Worm (Caenorhabditis elegans): ENCODE measurements around the gene fbxb-83.

Gene fbxb-83

ce11 chrIII:145078-145477, at the start of gene fbxb-83, which contains the start of gene T17A3.12:
fbxb-83 (minus strand) TSS chrIII:145211.
T17A3.12 (minus strand) TSS chrIII:145178.
- TF ChIP-seq unc-55 (GFP tag; optimal IDR thresholded peaks at IDR 0.05) = no peak
- TF ChIP-seq pros-1 (tag; optimal IDR thresholded peaks at IDR 0.05) = no peak
- TF ChIP-seq lin-11 (tag; optimal IDR thresholded peaks at IDR 0.05) = no peak
- TF ChIP-seq K02D7.2 (tag; optimal IDR thresholded peaks at IDR 0.05) = no peak
- no peak for TF ChIP-seq unc-86 (tag; optimal IDR thresholded peaks at IDR 0.05)
- TF ChIP-seq hlh-15 (tag; optimal IDR thresholded peaks at IDR 0.05) = no peak
- no peak for TF ChIP-seq C08G9.2 (tag; optimal IDR thresholded peaks at IDR 0.05)
- TF ChIP-seq mec-3 (tag; optimal IDR thresholded peaks at IDR 0.05; ENCODE audit: borderline replicate concordance) = no peak
- no peak for TF ChIP-seq syd-9 (tag; optimal IDR thresholded peaks at IDR 0.05)
- no peak for TF ChIP-seq sox-4 (tag; optimal IDR thresholded peaks at IDR 0.05)
- TF ChIP-seq ttx-3 (tag; optimal IDR thresholded peaks at IDR 0.05) = no peak
- no peak for TF ChIP-seq T23F11.4 (GFP tag; optimal IDR thresholded peaks at IDR 0.05)

ce11 chrIII:194160-194559, 49.1 kb upstream of the fbxb-83 start, which contains the start of gene F40G9.17:
F40G9.17 (plus strand) TSS chrIII:194460.
- TF ChIP-seq ceh-9 (tag; optimal IDR thresholded peaks at IDR 0.05) (no peak), fax-1 (tag; optimal IDR thresholded peaks at IDR 0.05) (no peak), Y22D7AL.16 (tag; optimal IDR thresholded peaks at IDR 0.05) (no peak), ceh-30 (tag; optimal IDR thresholded peaks at IDR 0.05) (no peak), unc-86 (tag; optimal IDR thresholded peaks at IDR 0.05) (no peak), pha-4 (tag; optimal IDR thresholded peaks at IDR 0.05) (no peak), hlh-6 (tag; optimal IDR thresholded peaks at IDR 0.05) (no peak), C38D4.7 (GFP tag; optimal IDR thresholded peaks at IDR 0.05) (no peak), gmeb-2 (tag; optimal IDR thresholded peaks at IDR 0.05) (no peak), K02D7.2 (tag; optimal IDR thresholded peaks at IDR 0.05) (no peak)

- TF ChIP-seq ztf-16 (tag; optimal IDR thresholded peaks at IDR 0.05) = no peak
- TF ChIP-seq ceh-45 (GFP tag; IDR thresholded peaks at IDR 0.05) = no peak
- no peak for TF ChIP-seq pax-1 (tag; optimal IDR thresholded peaks at IDR 0.05)
- no peak for TF ChIP-seq ahr-1 (tag; optimal IDR thresholded peaks at IDR 0.05)
- TF ChIP-seq che-1 (tag; optimal IDR thresholded peaks at IDR 0.05) = no peak
- TF ChIP-seq dmd-4 (tag; optimal IDR thresholded peaks at IDR 0.05; ENCODE audit: borderline replicate concordance) = no peak
- no peak for TF ChIP-seq C38D4.7 (GFP tag; optimal IDR thresholded peaks at IDR 0.05)
- no peak for TF ChIP-seq sox-2 (GFP tag; IDR thresholded peaks at IDR 0.05)
- no peak for TF ChIP-seq Y22D7AL.16 (tag; optimal IDR thresholded peaks at IDR 0.05)
- TF ChIP-seq zip-5 (tag; optimal IDR thresholded peaks at IDR 0.05) = no peak
- no peak for TF ChIP-seq ets-4 (tag; optimal IDR thresholded peaks at IDR 0.05)
- TF ChIP-seq unc-42 (tag; optimal IDR thresholded peaks at IDR 0.05) = no peak
Observed at ce11 chrIII:191803-192202, 46.8 kb upstream of the fbxb-83 start, which contains the start of gene sec-20. sec-20 (plus strand) TSS chrIII:192103.

ce11 chrIII:190686-191085, 45.7 kb upstream of the fbxb-83 start, which contains the start of gene cox-17:
cox-17 (plus strand) TSS chrIII:190986.
- TF ChIP-seq ceh-2 (tag; optimal IDR thresholded peaks at IDR 0.05) (no peak), F13H6.1 (tag; optimal IDR thresholded peaks at IDR 0.05) (no peak), lim-6 (tag; optimal IDR thresholded peaks at IDR 0.05) (no peak), eyg-1 (tag; optimal IDR thresholded peaks at IDR 0.05) (no peak), nfya-1 (tag; optimal IDR thresholded peaks at IDR 0.05) (no peak), hlh-6 (tag; optimal IDR thresholded peaks at IDR 0.05) (no peak), pag-3 (tag; optimal IDR thresholded peaks at IDR 0.05; ENCODE audit: borderline replicate concordance) (no peak)

ce11 chrIII:189280-189679, 44.3 kb upstream of the fbxb-83 start:
- no peak for TF ChIP-seq nhr-232 (tag; optimal IDR thresholded peaks at IDR 0.05)
- no peak for TF ChIP-seq ceh-2 (tag; optimal IDR thresholded peaks at IDR 0.05)
- TF ChIP-seq unc-3 (GFP tag; conservative IDR thresholded peaks at IDR 0.05) = no peak
- TF ChIP-seq unc-3 (tag; optimal IDR thresholded peaks at IDR 0.05) = no peak
- TF ChIP-seq K02D7.2 (tag; optimal IDR thresholded peaks at IDR 0.05) = no peak
- TF ChIP-seq ets-4 (tag; optimal IDR thresholded peaks at IDR 0.05) = no peak
- no peak for TF ChIP-seq ceh-19 (GFP tag; optimal IDR thresholded peaks at IDR 0.05)
- TF ChIP-seq lin-11 (tag; optimal IDR thresholded peaks at IDR 0.05) = no peak
- no peak for TF ChIP-seq sox-4 (tag; optimal IDR thresholded peaks at IDR 0.05)
- TF ChIP-seq ceh-18 (tag; optimal IDR thresholded peaks at IDR 0.05) = no peak
- TF ChIP-seq nhr-11 (tag; optimal IDR thresholded peaks at IDR 0.05) = no peak
- TF ChIP-seq fkh-6 (tag; optimal IDR thresholded peaks at IDR 0.05) = no peak
- TF ChIP-seq Y22D7AL.16 (tag; optimal IDR thresholded peaks at IDR 0.05) = no peak
- TF ChIP-seq hlh-8 (tag; optimal IDR thresholded peaks at IDR 0.05) = no peak
